Fruit fly (Drosophila melanogaster) whole organism: ENCODE measurements around the gene ich.

Source experiments
- psq ChIP-seq: fragments of >200 bp; optimal IDR thresholded peaks from 2 replicates; lab custom pipeline; 2017
- usp ChIP-seq: fragments of >200 bp; optimal IDR thresholded peaks from 2 replicates; lab custom pipeline; 2017; ENCODE audit warnings: missing biosample characterization, missing genetic modification characterization, mixed read lengths

- TF ChIP-seq usp (GFP tag; lab: Kevin White, UChicago) (no peak), psq (lab: Kevin White, UChicago) (no peak)
Observed at dm6 chr3R:8956333-8956732, 6.5 kb downstream of the ich start.
